Worm (Caenorhabditis elegans) whole organism, L2 larva: ENCODE results near the gene F54C9.7.

ENCODE experiments used
- C34F6.9 ChIP-seq: fragments of 150-350 bp; optimal IDR thresholded peaks from 2 replicates; lab custom pipeline; 2014; ENCODE audit warnings: missing biosample characterization, missing genetic modification characterization
- F13H6.1 ChIP-seq: sonication (generic microtip); optimal IDR thresholded peaks from 2 replicates; lab custom pipeline; 2016; ENCODE audit warnings: missing genetic modification characterization, missing compliant biosample characterization
- R02D3.7 ChIP-seq: fragments of 150-350 bp; optimal IDR thresholded peaks from 2 replicates; lab custom pipeline; 2014; ENCODE audit warnings: missing biosample characterization, missing genetic modification characterization
- Y55F3AM.14 ChIP-seq: fragments of 200-800 bp; sonication (Bioruptor generic); optimal IDR thresholded peaks from 2 replicates; lab custom pipeline; 2018; ENCODE audit warnings: mild to moderate bottlenecking, missing genetic modification characterization, missing compliant biosample characterization
- ZK546.5 ChIP-seq: sonication (generic microtip); optimal IDR thresholded peaks from 2 replicates; lab custom pipeline; 2017; ENCODE audit warnings: missing biosample characterization, missing genetic modification characterization
- alr-1 ChIP-seq: fragments of 150-350 bp; optimal IDR thresholded peaks from 2 replicates; lab custom pipeline; 2014; ENCODE audit warnings: missing biosample characterization, missing genetic modification characterization
- aly-2 ChIP-seq: fragments of 150-350 bp; optimal IDR thresholded peaks from 2 replicates; lab custom pipeline; 2014; ENCODE audit warnings: missing biosample characterization, missing genetic modification characterization
- ama-1 ChIP-seq: fragments of 150-350 bp; optimal IDR thresholded peaks from 2 replicates; lab custom pipeline; 2018; ENCODE audit warnings: inconsistent platforms
- blmp-1 ChIP-seq: sonication (generic microtip); optimal IDR thresholded peaks from 2 replicates; lab custom pipeline; 2017; ENCODE audit warnings: missing genetic modification characterization, mild to moderate bottlenecking, missing compliant biosample characterization, antibody characterized with exemption, moderate library complexity; ENCODE audit not compliant: insufficient read depth
- ceh-16 ChIP-seq: fragments of 150-350 bp; optimal IDR thresholded peaks from 2 replicates; lab custom pipeline; 2014; ENCODE audit warnings: missing biosample characterization, missing genetic modification characterization
- ceh-82 ChIP-seq: fragments of 150-350 bp; optimal IDR thresholded peaks from 2 replicates; lab custom pipeline; 2014; ENCODE audit warnings: missing biosample characterization, missing genetic modification characterization
- crh-2 ChIP-seq: sonication (generic microtip); optimal IDR thresholded peaks from 2 replicates; lab custom pipeline; 2017; ENCODE audit warnings: missing biosample characterization, missing genetic modification characterization
- dmd-4 ChIP-seq: sonication (generic microtip); optimal IDR thresholded peaks from 2 replicates; lab custom pipeline; 2017; ENCODE audit warnings: missing biosample characterization, missing genetic modification characterization
- egl-27 ChIP-seq: sonication (generic microtip); optimal IDR thresholded peaks from 3 replicates; lab custom pipeline; 2017; ENCODE audit warnings: missing biosample characterization, missing genetic modification reagents, missing genetic modification characterization
- elt-1 ChIP-seq: fragments of 150-350 bp; optimal IDR thresholded peaks from 2 replicates; lab custom pipeline; 2014; ENCODE audit warnings: missing biosample characterization, missing genetic modification characterization
- elt-3 ChIP-seq: sonication (generic microtip); optimal IDR thresholded peaks from 2 replicates; lab custom pipeline; 2017; ENCODE audit warnings: missing biosample characterization, missing genetic modification characterization
- fos-1 ChIP-seq: fragments of 150-350 bp; optimal IDR thresholded peaks from 2 replicates; lab custom pipeline; 2014; ENCODE audit warnings: missing biosample characterization, missing genetic modification characterization
- gmeb-1 ChIP-seq: fragments of 150-350 bp; optimal IDR thresholded peaks from 2 replicates; lab custom pipeline; 2014; ENCODE audit warnings: missing biosample characterization, missing genetic modification characterization
- lin-11 ChIP-seq: fragments of 150-350 bp; sonication (generic microtip); optimal IDR thresholded peaks from 2 replicates; lab custom pipeline; 2014; ENCODE audit warnings: missing biosample characterization, missing genetic modification characterization, inconsistent platforms, mixed read lengths
- lin-13 ChIP-seq: fragments of 150-350 bp; optimal IDR thresholded peaks from 2 replicates; lab custom pipeline; 2014; ENCODE audit warnings: missing biosample characterization, missing genetic modification reagents, missing genetic modification characterization
- lin-39 ChIP-seq: fragments of 150-350 bp; optimal IDR thresholded peaks from 2 replicates; lab custom pipeline; 2014; ENCODE audit warnings: missing biosample characterization, missing genetic modification reagents, missing genetic modification characterization
- lsy-2 ChIP-seq, 2 experiments: fragments of 150-350 bp in 1 of 2; sonication (generic microtip) in 1 of 2; optimal IDR thresholded peaks; 2 replicates each; lab custom pipeline; 2014 to 2017; ENCODE audit warnings: missing biosample characterization in 2 of 2, missing genetic modification characterization in 2 of 2
- mab-5 ChIP-seq: fragments of 150-350 bp; optimal IDR thresholded peaks from 2 replicates; lab custom pipeline; 2014; ENCODE audit warnings: missing biosample characterization, missing genetic modification characterization
- mbf-1 ChIP-seq: sonication (generic microtip); optimal IDR thresholded peaks from 2 replicates; lab custom pipeline; 2017; ENCODE audit warnings: missing biosample characterization, missing genetic modification characterization
- mdl-1 ChIP-seq, 2 experiments: fragments of 150-350 bp in 1 of 2; sonication (generic microtip) in 1 of 2; optimal IDR thresholded peaks; 2 replicates each; lab custom pipeline; 2017; ENCODE audit warnings: missing biosample characterization in 2 of 2, missing genetic modification characterization in 2 of 2
- nhr-10 ChIP-seq: sonication (generic microtip); optimal IDR thresholded peaks from 2 replicates; lab custom pipeline; 2017; ENCODE audit warnings: missing biosample characterization, missing genetic modification characterization
- nhr-12 ChIP-seq: fragments of 150-350 bp; optimal IDR thresholded peaks from 2 replicates; lab custom pipeline; 2014; ENCODE audit warnings: missing biosample characterization, missing genetic modification characterization
- nhr-129 ChIP-seq: fragments of 150-350 bp; optimal IDR thresholded peaks from 2 replicates; lab custom pipeline; 2014; ENCODE audit warnings: missing biosample characterization, missing genetic modification characterization
- nhr-21 ChIP-seq: fragments of 150-350 bp; optimal IDR thresholded peaks from 2 replicates; lab custom pipeline; 2014; ENCODE audit warnings: missing biosample characterization, missing genetic modification characterization
- nhr-23 ChIP-seq: fragments of 150-350 bp; optimal IDR thresholded peaks from 2 replicates; lab custom pipeline; 2014; ENCODE audit warnings: missing biosample characterization, missing genetic modification reagents, missing genetic modification characterization
- nhr-237 ChIP-seq: fragments of 150-350 bp; optimal IDR thresholded peaks from 2 replicates; lab custom pipeline; 2014; ENCODE audit warnings: missing biosample characterization, missing genetic modification characterization
- nhr-25 ChIP-seq: fragments of 150-350 bp; sonication (generic microtip); optimal IDR thresholded peaks from 3 replicates; lab custom pipeline; 2014; ENCODE audit warnings: missing biosample characterization, missing genetic modification characterization
- nhr-6 ChIP-seq: fragments of 150-350 bp; optimal IDR thresholded peaks from 2 replicates; lab custom pipeline; 2014; ENCODE audit warnings: missing biosample characterization, missing genetic modification characterization
- nhr-77 ChIP-seq: fragments of 150-350 bp; optimal IDR thresholded peaks from 2 replicates; lab custom pipeline; 2014; ENCODE audit warnings: missing biosample characterization, missing genetic modification characterization
- peb-1 ChIP-seq: fragments of 150-350 bp; optimal IDR thresholded peaks from 2 replicates; lab custom pipeline; 2014; ENCODE audit warnings: missing biosample characterization, missing genetic modification characterization
- sem-4 ChIP-seq: fragments of 150-350 bp; optimal IDR thresholded peaks from 2 replicates; lab custom pipeline; 2014; ENCODE audit warnings: missing biosample characterization, missing genetic modification reagents, missing genetic modification characterization
- skn-1 ChIP-seq: sonication (generic microtip); optimal IDR thresholded peaks from 2 replicates; lab custom pipeline; 2017; ENCODE audit warnings: missing biosample characterization, missing genetic modification characterization
- sma-9 ChIP-seq, 2 experiments: fragments of 150-350 bp in 1 of 2; sonication (generic microtip) in 1 of 2; optimal IDR thresholded peaks; 2 replicates each; lab custom pipeline; 2014 to 2016; ENCODE audit warnings: missing genetic modification characterization in 2 of 2, mild to moderate bottlenecking in 1 of 2, missing biosample characterization in 1 of 2, missing compliant biosample characterization in 1 of 2, missing genetic modification reagents in 1 of 2, moderate library complexity in 1 of 2
- snpc-4 ChIP-seq: fragments of 150-350 bp; optimal IDR thresholded peaks from 2 replicates; lab custom pipeline; 2014; ENCODE audit warnings: missing biosample characterization, missing genetic modification characterization
- unc-39 ChIP-seq: fragments of 150-350 bp; optimal IDR thresholded peaks from 2 replicates; lab custom pipeline; 2014; ENCODE audit warnings: missing biosample characterization, missing genetic modification characterization
- unc-55 ChIP-seq: fragments of 150-350 bp; sonication (generic microtip); optimal IDR thresholded peaks from 3 replicates; lab custom pipeline; 2014; ENCODE audit warnings: missing biosample characterization, missing genetic modification reagents, missing genetic modification characterization
- unc-62 ChIP-seq: fragments of 150-350 bp; optimal IDR thresholded peaks from 2 replicates; lab custom pipeline; 2014; ENCODE audit warnings: missing biosample characterization, missing genetic modification reagents, missing genetic modification characterization
- zag-1 ChIP-seq: fragments of 150-350 bp; optimal IDR thresholded peaks from 2 replicates; lab custom pipeline; 2014; ENCODE audit warnings: missing biosample characterization, missing genetic modification characterization
- ztf-1 ChIP-seq: fragments of 200-800 bp; sonication (Bioruptor generic); conservative IDR thresholded peaks from 2 replicates; pipeline ENCODE4 v1.3.6; 2022; ENCODE audit warnings: missing genetic modification characterization, missing compliant biosample characterization
- ztf-11 ChIP-seq: sonication (generic microtip); optimal IDR thresholded peaks from 2 replicates; lab custom pipeline; 2017; ENCODE audit warnings: missing biosample characterization, missing genetic modification characterization
- ztf-4 ChIP-seq: fragments of 150-350 bp; optimal IDR thresholded peaks from 2 replicates; lab custom pipeline; 2014; ENCODE audit warnings: missing biosample characterization, missing genetic modification characterization

The F54C9.7 gene

DNA sequence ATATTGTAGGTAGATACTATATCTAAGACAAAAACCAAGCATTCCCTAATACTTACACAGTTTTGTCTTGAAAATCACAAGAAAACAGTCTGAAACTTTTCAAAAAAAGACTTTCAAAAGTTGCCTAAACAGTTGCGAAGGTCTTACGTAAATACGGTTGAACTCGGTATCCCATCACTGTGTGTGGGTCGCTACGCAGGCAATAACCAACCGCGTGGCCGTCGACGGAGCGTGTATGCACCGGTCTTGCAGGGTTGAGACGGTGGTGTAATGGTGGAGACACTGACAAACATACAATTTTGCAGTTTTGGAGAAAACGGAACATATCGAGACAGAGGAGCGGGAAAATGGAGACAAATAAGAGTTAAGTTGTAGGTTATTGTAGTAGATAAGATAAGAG lies 11.9 kb upstream of the F54C9.7 start, which contains the start of gene iff-2 (continued):
- TF ChIP-seq Y55F3AM.14 (GFP tag; lab: Kevin White, UChicago) (peak; percentile 96), zag-1 (tag; lab: Kevin White, UChicago) (peak; percentile 99), ztf-1 (no peak), nhr-10 (tag; lab: Kevin White, UChicago) (peak; percentile 92), C34F6.9 (tag; lab: Kevin White, UChicago) (peak; percentile 100), ceh-82 (tag; lab: Kevin White, UChicago) (peak; percentile 92), nhr-25 (tag; lab: Kevin White, UChicago) (peak; percentile 99), aly-2 (tag; lab: Kevin White, UChicago) (no peak), nhr-129 (tag; lab: Kevin White, UChicago) (peak; percentile 99), nhr-6 (tag; lab: Kevin White, UChicago) (peak; percentile 99), mbf-1 (tag; lab: Kevin White, UChicago) (no peak), ZK546.5 (tag; lab: Kevin White, UChicago) (peak; percentile 93), crh-2 (tag; lab: Kevin White, UChicago) (peak; percentile 100), F13H6.1 (tag; lab: Kevin White, UChicago) (peak; percentile 99), ceh-16 (tag; lab: Kevin White, UChicago) (peak; percentile 99), unc-55 (GFP tag; lab: Kevin White, UChicago) (peak; percentile 100), ztf-11 (peak; percentile 37), lsy-2 (tag; optimal IDR thresholded peaks at IDR 0.05; lab: Kevin White, UChicago) (peak; percentile 94 to 98), egl-27 (tag; lab: Kevin White, UChicago) (peak; percentile 98), lin-39 (no peak), blmp-1 (tag; lab: Kevin White, UChicago) (peak; percentile 97)

ce11 chrII:8562002-8562401 lies 11.1 kb upstream of the F54C9.7 start, which contains the start of gene F54C9.14:
Gene F54C9.14 (plus strand): TSS chrII:8562302.
- TF ChIP-seq nhr-10 (tag; lab: Kevin White, UChicago): no peak
- no peak for TF ChIP-seq zag-1 (tag; lab: Kevin White, UChicago)
- TF ChIP-seq snpc-4: no peak
- no peak for TF ChIP-seq nhr-129 (tag; lab: Kevin White, UChicago)
- TF ChIP-seq egl-27 (tag; lab: Kevin White, UChicago): no peak
- TF ChIP-seq nhr-237 (tag; lab: Kevin White, UChicago): no peak
- no peak for TF ChIP-seq nhr-25 (tag; lab: Kevin White, UChicago)
- TF ChIP-seq elt-1 (tag; lab: Kevin White, UChicago): no peak
- TF ChIP-seq unc-55 (GFP tag; lab: Kevin White, UChicago): no peak
- no peak for TF ChIP-seq sma-9 (GFP tag; optimal IDR thresholded peaks at IDR 0.05; lab: Kevin White, UChicago)
- TF ChIP-seq sma-9 (tag; optimal IDR thresholded peaks at IDR 0.05; lab: Kevin White, UChicago): no peak
- TF ChIP-seq elt-3 (tag; lab: Kevin White, UChicago): no peak
- TF ChIP-seq lin-11 (tag; lab: Kevin White, UChicago): no peak
- TF ChIP-seq sem-4: no peak
- TF ChIP-seq mbf-1 (tag; lab: Kevin White, UChicago): no peak
- TF ChIP-seq unc-62 (GFP tag; lab: Kevin White, UChicago): no peak

- TF ChIP-seq nhr-77 (tag; lab: Kevin White, UChicago): no peak
- peak; percentile 41 for TF ChIP-seq unc-55 (GFP tag; lab: Kevin White, UChicago)
- no peak for TF ChIP-seq dmd-4 (tag; lab: Kevin White, UChicago)
- no peak for TF ChIP-seq unc-62 (GFP tag; lab: Kevin White, UChicago)
- TF ChIP-seq nhr-12: no peak
- TF ChIP-seq ama-1 (lab: Kevin White, UChicago): no peak
- TF ChIP-seq peb-1 (tag; lab: Kevin White, UChicago): no peak
- no peak for TF ChIP-seq fos-1 (tag; lab: Kevin White, UChicago)
- TF ChIP-seq lsy-2 (tag; optimal IDR thresholded peaks at IDR 0.05; lab: Kevin White, UChicago): peak in 1 of 2 experiments; percentile 58
- TF ChIP-seq unc-39 (tag; lab: Kevin White, UChicago): no peak
- no peak for TF ChIP-seq sem-4
- no peak for TF ChIP-seq F13H6.1 (tag; lab: Kevin White, UChicago)
- TF ChIP-seq gmeb-1 (tag; lab: Kevin White, UChicago): peak; percentile 84
- TF ChIP-seq nhr-237 (tag; lab: Kevin White, UChicago): no peak
- TF ChIP-seq skn-1: no peak
- no peak for TF ChIP-seq snpc-4
- TF ChIP-seq crh-2 (tag; lab: Kevin White, UChicago): peak; percentile 43
- TF ChIP-seq ztf-11: no peak
- no peak for TF ChIP-seq ztf-4 (tag; lab: Kevin White, UChicago)
- no peak for TF ChIP-seq Y55F3AM.14 (GFP tag; lab: Kevin White, UChicago)
- no peak for TF ChIP-seq lin-39
- TF ChIP-seq C34F6.9 (tag; lab: Kevin White, UChicago): peak; percentile 36
- TF ChIP-seq sma-9 (GFP tag; optimal IDR thresholded peaks at IDR 0.05; lab: Kevin White, UChicago): no peak
- TF ChIP-seq sma-9 (tag; optimal IDR thresholded peaks at IDR 0.05; lab: Kevin White, UChicago): no peak
- TF ChIP-seq R02D3.7 (tag; lab: Kevin White, UChicago): no peak
- no peak for TF ChIP-seq egl-27 (tag; lab: Kevin White, UChicago)
- TF ChIP-seq lin-13 (GFP tag; lab: Kevin White, UChicago): no peak
- TF ChIP-seq nhr-6 (tag; lab: Kevin White, UChicago): no peak
- TF ChIP-seq elt-3 (tag; lab: Kevin White, UChicago): no peak
- TF ChIP-seq mdl-1 (tag; optimal IDR thresholded peaks at IDR 0.05; lab: Kevin White, UChicago): no peak
- TF ChIP-seq alr-1 (tag; lab: Kevin White, UChicago): no peak
- TF ChIP-seq nhr-23 (tag; lab: Kevin White, UChicago): no peak
- no peak for TF ChIP-seq ceh-16 (tag; lab: Kevin White, UChicago)
- no peak for TF ChIP-seq blmp-1 (tag; lab: Kevin White, UChicago)
- no peak for TF ChIP-seq mab-5 (tag; lab: Kevin White, UChicago)
- TF ChIP-seq nhr-21: no peak
- TF ChIP-seq ztf-1: no peak
Measured at ce11 chrII:8566039-8566438, 7.1 kb upstream of the F54C9.7 start, which contains the start of gene stc-1. Gene stc-1 (minus strand): TSS chrII:8566139.
